Worm (Caenorhabditis elegans): ENCODE measurements around the gene T04B2.7.

DNA sequence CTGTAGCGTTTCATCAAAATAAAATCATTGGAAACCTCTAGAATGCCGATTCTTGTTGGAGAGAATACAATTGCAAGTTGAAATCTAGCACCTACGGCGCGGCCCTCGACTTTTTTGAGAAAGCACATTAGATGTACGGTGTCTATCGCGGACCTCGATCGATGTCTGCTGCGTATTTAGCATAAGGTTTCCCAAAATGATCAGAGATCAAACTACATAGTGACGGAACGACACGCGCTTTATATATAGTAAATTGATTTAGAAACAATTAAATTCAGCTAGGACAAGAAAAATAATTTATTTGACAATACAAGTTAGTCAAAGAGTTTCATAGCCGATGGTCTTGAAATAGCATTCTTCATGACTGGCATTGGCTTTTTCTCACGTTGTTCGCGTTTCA lies 29.9 kb downstream of the T04B2.7 start:
- TF ChIP-seq mbf-1 (tag; optimal IDR thresholded peaks at IDR 0.05) (no peak), aly-2 (tag; optimal IDR thresholded peaks at IDR 0.05) (no peak), unc-39 (tag; optimal IDR thresholded peaks at IDR 0.05) (no peak), C34F6.9 (tag; optimal IDR thresholded peaks at IDR 0.05) (no peak), nhr-237 (tag; optimal IDR thresholded peaks at IDR 0.05) (no peak), sem-4 (tag; optimal IDR thresholded peaks at IDR 0.05) (no peak), nhr-11 (tag; optimal IDR thresholded peaks at IDR 0.05) (no peak), ztf-11 (tag; optimal IDR thresholded peaks at IDR 0.05) (no peak), nhr-23 (tag; optimal IDR thresholded peaks at IDR 0.05) (no peak)

All from whole organism, L2 larva.